Fruit fly (Drosophila melanogaster): Measurements from ENCODE around the gene CG8478.

The CG8478 gene

dm6 chr3R:9777941-9778360 is 14.5 kb downstream of the CG8478 start, which contains the start of gene RpS29 (continued):
- TF ChIP-seq CG14710 (tag; optimal IDR thresholded peaks at IDR 0.05): peak; percentile 87
- TF ChIP-seq CG9215 (GFP tag; IDR thresholded peaks at IDR 0.05): peak; percentile 58; the same call in 1 of the 2 replicates
- TF ChIP-seq Lhr (GFP tag; optimal IDR thresholded peaks at IDR 0.05): peak; percentile 90
- peak; percentile 63 for TF ChIP-seq oc (tag; optimal IDR thresholded peaks at IDR 0.05)
- TF ChIP-seq jigr1 (GFP tag; IDR thresholded peaks at IDR 0.05): no peak
- peak; percentile 82 for TF ChIP-seq HHEX (GFP tag; optimal IDR thresholded peaks at IDR 0.05)
- peak; percentile 97 for TF ChIP-seq CG1603 (tag; optimal IDR thresholded peaks at IDR 0.05)
- peak; percentile 57 for TF ChIP-seq ab (GFP tag; optimal IDR thresholded peaks at IDR 0.05)
- peak; percentile 69; the same call in 2 of the 3 replicates for TF ChIP-seq CG3726 (GFP tag; IDR thresholded peaks at IDR 0.05)
- TF ChIP-seq hbn (GFP tag; IDR thresholded peaks at IDR 0.05; ENCODE audit: partially characterized antibody): peak; percentile 96
- peak; percentile 68 for TF ChIP-seq disco-r (GFP tag; optimal IDR thresholded peaks at IDR 0.05)
- peak; percentile 77 for TF ChIP-seq Dek (tag; optimal IDR thresholded peaks at IDR 0.05)
- TF ChIP-seq Hand (GFP tag; optimal IDR thresholded peaks at IDR 0.05): peak; percentile 62
- TF ChIP-seq CG8388 (GFP tag; optimal IDR thresholded peaks at IDR 0.05): peak; percentile 52
- TF ChIP-seq CG9817 (tag; optimal IDR thresholded peaks at IDR 0.05): peak; percentile 83
- TF ChIP-seq tll (GFP tag; optimal IDR thresholded peaks at IDR 0.05): no peak
- TF ChIP-seq unpg (GFP tag; optimal IDR thresholded peaks at IDR 0.05): peak; percentile 66
- TF ChIP-seq CHES-1-like (GFP tag; optimal IDR thresholded peaks at IDR 0.05): peak; percentile 93
- TF ChIP-seq Trl (optimal IDR thresholded peaks at IDR 0.05): no peak
- TF ChIP-seq Trl (GFP tag; optimal IDR thresholded peaks at IDR 0.05): peak; percentile 91
- peak; percentile 52 for TF ChIP-seq CG4820 (GFP tag; optimal IDR thresholded peaks at IDR 0.05)
- TF ChIP-seq Eip74EF (GFP tag; optimal IDR thresholded peaks at IDR 0.05): peak in 1 of 2 experiments; percentile 69
- peak; percentile 98 for TF ChIP-seq Dref (GFP tag; IDR thresholded peaks at IDR 0.05)
- TF ChIP-seq knrl (GFP tag; IDR thresholded peaks at IDR 0.05; ENCODE audit: partially characterized antibody): peak; percentile 95
- peak; percentile 92 for TF ChIP-seq trem (tag; optimal IDR thresholded peaks at IDR 0.05)
- TF ChIP-seq jumu (GFP tag; optimal IDR thresholded peaks at IDR 0.05): peak; percentile 88
- TF ChIP-seq br (optimal IDR thresholded peaks at IDR 0.05): no peak
- TF ChIP-seq CG43689 (GFP tag; IDR thresholded peaks at IDR 0.05): no peak
- peak; percentile 74 for TF ChIP-seq CG17829 (tag; optimal IDR thresholded peaks at IDR 0.05)
- TF ChIP-seq CG18476 (GFP tag; optimal IDR thresholded peaks at IDR 0.05): peak; percentile 18
- peak; percentile 47 for TF ChIP-seq CG18262 (tag; optimal IDR thresholded peaks at IDR 0.05)
- TF ChIP-seq CG3838 (GFP tag; optimal IDR thresholded peaks at IDR 0.05): no peak
- peak; percentile 82 for TF ChIP-seq HLH4C (GFP tag; IDR thresholded peaks at IDR 0.05; ENCODE audit: partially characterized antibody)
- peak; percentile 80 for TF ChIP-seq tx (GFP tag; optimal IDR thresholded peaks at IDR 0.05)
- peak; percentile 74 for TF ChIP-seq gcm (GFP tag; optimal IDR thresholded peaks at IDR 0.05)
- TF ChIP-seq CG32767 (GFP tag; IDR thresholded peaks at IDR 0.05): peak; percentile 57; the same call in 1 of the 2 replicates
- TF ChIP-seq Optix (GFP tag; IDR thresholded peaks at IDR 0.05): peak; percentile 46; the same call in 1 of the 3 replicates
- peak; percentile 47 for TF ChIP-seq CG10274 (GFP tag; optimal IDR thresholded peaks at IDR 0.05)
- TF ChIP-seq mam (GFP tag; optimal IDR thresholded peaks at IDR 0.05): peak; percentile 92
- no peak for TF ChIP-seq CG8765 (GFP tag; IDR thresholded peaks at IDR 0.05)
- peak; percentile 83 for TF ChIP-seq CG6272 (GFP tag; IDR thresholded peaks at IDR 0.05)
- TF ChIP-seq CG8281 (tag; optimal IDR thresholded peaks at IDR 0.05): peak; percentile 8
- peak; percentile 88 for TF ChIP-seq luna (GFP tag; optimal IDR thresholded peaks at IDR 0.05)
- TF ChIP-seq ham (GFP tag; IDR thresholded peaks at IDR 0.05): no peak
- TF ChIP-seq ac (GFP tag; optimal IDR thresholded peaks at IDR 0.05): no peak
- peak; percentile 86 for TF ChIP-seq Hsf (GFP tag; optimal IDR thresholded peaks at IDR 0.05)
- TF ChIP-seq Hr51 (GFP tag; optimal IDR thresholded peaks at IDR 0.05): peak; percentile 50 to 85
- TF ChIP-seq CTCF (GFP tag; optimal IDR thresholded peaks at IDR 0.05): peak; percentile 46
- TF ChIP-seq CG2199 (GFP tag; IDR thresholded peaks at IDR 0.05): peak; percentile 55; the same call in 1 of the 3 replicates
- peak; percentile 31; the same call in 1 of the 2 replicates for TF ChIP-seq esg (GFP tag; conservative IDR thresholded peaks at IDR 0.05)
- peak; percentile 76 for TF ChIP-seq grau (tag; optimal IDR thresholded peaks at IDR 0.05)

All from whole organism, embryonic.